Fruit fly (Drosophila melanogaster): ENCODE data around the gene Cdk2.

dm6 chr3R:20782104-20782654 is 46.8 kb downstream of the Cdk2 start:
- no peak for TF ChIP-seq CTCF (optimal IDR thresholded peaks at IDR 0.05)
- TF ChIP-seq CG8478 (optimal IDR thresholded peaks at IDR 0.05): no peak

All from S2 (cell line).